Fruit fly (Drosophila melanogaster) whole organism, prepupa: ENCODE data around the gene Gycalpha99B.

Experiments used
- CG10669 ChIP-seq: fragments of 200-800 bp; sonication (Bioruptor generic); optimal IDR thresholded peaks from 3 replicates; lab custom pipeline; 2018; ENCODE audit warnings: missing biosample characterization, mild to moderate bottlenecking, missing genetic modification characterization, moderate library complexity
- CG11294 ChIP-seq: fragments of 200-800 bp; sonication (Bioruptor generic); IDR thresholded peaks from 2 replicates; pipeline ENCODE4 v1.3.6; 2022; ENCODE audit warnings: missing biosample characterization, missing genetic modification characterization
- CG11762 ChIP-seq: fragments of 200-800 bp; sonication (Bioruptor generic); optimal IDR thresholded peaks from 3 replicates; lab custom pipeline; 2016; ENCODE audit warnings: missing biosample characterization, missing genetic modification characterization; ENCODE audit not compliant: insufficient read depth
- CG11902 ChIP-seq: fragments of 200-800 bp; sonication (Bioruptor generic); optimal IDR thresholded peaks from 3 replicates; lab custom pipeline; 2016; ENCODE audit warnings: missing biosample characterization, missing genetic modification characterization
- CG15336 ChIP-seq: fragments of 200-800 bp; sonication (Bioruptor generic); IDR thresholded peaks from 2 replicates; pipeline ENCODE4 v1.3.6; 2022; ENCODE audit warnings: missing biosample characterization, missing genetic modification characterization
- CG1621 ChIP-seq: fragments of 200-800 bp; sonication (Bioruptor generic); optimal IDR thresholded peaks from 3 replicates; lab custom pipeline; 2018; ENCODE audit warnings: missing biosample characterization, mild to moderate bottlenecking, missing genetic modification characterization
- CG16779 ChIP-seq: fragments of 200-800 bp; sonication (Bioruptor generic); optimal IDR thresholded peaks from 3 replicates; lab custom pipeline; 2017; ENCODE audit warnings: missing biosample characterization, mild to moderate bottlenecking, missing genetic modification characterization
- CG3032 ChIP-seq: fragments of 200-800 bp; optimal IDR thresholded peaks from 2 replicates; lab custom pipeline; 2019; ENCODE audit warnings: missing biosample characterization, mild to moderate bottlenecking, missing genetic modification characterization, moderate library complexity
- CG32006 ChIP-seq: fragments of 200-800 bp; sonication (Bioruptor generic); optimal IDR thresholded peaks from 3 replicates; lab custom pipeline; 2017; ENCODE audit warnings: missing biosample characterization, mild to moderate bottlenecking, missing genetic modification characterization
- CG4318 ChIP-seq: fragments of 200-800 bp; sonication (Bioruptor generic); optimal IDR thresholded peaks from 3 replicates; lab custom pipeline; 2017; ENCODE audit warnings: missing biosample characterization, mild to moderate bottlenecking, missing genetic modification characterization
- CG6163 ChIP-seq: fragments of 200-800 bp; sonication (Bioruptor generic); IDR thresholded peaks from 3 replicates; pipeline ENCODE4 v1.3.6; 2022; ENCODE audit warnings: missing biosample characterization, missing genetic modification characterization
- CG6276 ChIP-seq: fragments of 200-800 bp; sonication (Bioruptor generic); optimal IDR thresholded peaks from 2 replicates; lab custom pipeline; 2017; ENCODE audit warnings: missing biosample characterization, mild to moderate bottlenecking, missing genetic modification characterization
- CG6792 ChIP-seq: fragments of 200-800 bp; sonication (Bioruptor generic); optimal IDR thresholded peaks from 3 replicates; lab custom pipeline; 2016; ENCODE audit warnings: missing biosample characterization, missing genetic modification characterization
- CG6854 ChIP-seq: fragments of 200-800 bp; sonication (Bioruptor generic); optimal IDR thresholded peaks from 2 replicates; lab custom pipeline; 2017; ENCODE audit warnings: missing biosample characterization, mild to moderate bottlenecking, missing genetic modification characterization
- CG8119 ChIP-seq: fragments of 200-800 bp; sonication (Bioruptor generic); IDR thresholded peaks from 3 replicates; pipeline ENCODE4 v1.3.6; 2022; ENCODE audit warnings: missing biosample characterization, missing genetic modification characterization
- CG8632 ChIP-seq: fragments of 200-800 bp; sonication (Bioruptor generic); optimal IDR thresholded peaks from 3 replicates; lab custom pipeline; 2016; ENCODE audit warnings: missing biosample characterization, missing genetic modification characterization
- Eip75B ChIP-seq: fragments of 200-800 bp; sonication (Bioruptor generic); optimal IDR thresholded peaks from 3 replicates; lab custom pipeline; 2016; ENCODE audit warnings: missing biosample characterization, missing genetic modification characterization
- Eip78C ChIP-seq: fragments of 200-800 bp; sonication (Bioruptor generic); peaks from one replicate; lab custom pipeline; 2016; ENCODE audit warnings: missing biosample characterization, missing genetic modification characterization
- Eip93F ChIP-seq: fragments of 200-800 bp; sonication (Bioruptor generic); optimal IDR thresholded peaks from 2 replicates; lab custom pipeline; 2016; ENCODE audit warnings: missing biosample characterization, mild to moderate bottlenecking, missing genetic modification characterization
- Hr38 ChIP-seq: sonication (Bioruptor generic); optimal IDR thresholded peaks from 2 replicates; lab custom pipeline; 2016; ENCODE audit warnings: missing biosample characterization, missing genetic modification characterization
- Hr39 ChIP-seq: fragments of 200-800 bp; sonication (Bioruptor generic); optimal IDR thresholded peaks from 2 replicates; lab custom pipeline; 2016; ENCODE audit warnings: missing biosample characterization, missing genetic modification characterization
- Hr4 ChIP-seq: fragments of 200-800 bp; sonication (Bioruptor generic); optimal IDR thresholded peaks from 3 replicates; lab custom pipeline; 2016; ENCODE audit warnings: missing biosample characterization, missing genetic modification characterization
- OdsH ChIP-seq: fragments of 200-800 bp; sonication (Bioruptor generic); optimal IDR thresholded peaks from 3 replicates; lab custom pipeline; 2016; ENCODE audit warnings: missing biosample characterization, missing genetic modification characterization
- Sox15 ChIP-seq: fragments of 200-800 bp; sonication (Bioruptor generic); optimal IDR thresholded peaks from 3 replicates; lab custom pipeline; 2016; ENCODE audit warnings: missing biosample characterization, missing genetic modification characterization
- achi ChIP-seq: fragments of 200-800 bp; sonication (Bioruptor generic); optimal IDR thresholded peaks from 3 replicates; lab custom pipeline; 2016; ENCODE audit warnings: missing biosample characterization, missing genetic modification characterization
- cyc ChIP-seq: fragments of 200-800 bp; sonication (Bioruptor generic); optimal IDR thresholded peaks from 3 replicates; lab custom pipeline; 2016; ENCODE audit warnings: missing biosample characterization, missing genetic modification characterization
- dsx ChIP-seq: fragments of 200-800 bp; optimal IDR thresholded peaks from 3 replicates; lab custom pipeline; 2019; ENCODE audit warnings: missing biosample characterization, mild to moderate bottlenecking, missing genetic modification characterization, moderate library complexity; ENCODE audit not compliant: poor library complexity, severe bottlenecking
- eg ChIP-seq: fragments of 200-800 bp; sonication (Bioruptor generic); IDR thresholded peaks from 3 replicates; pipeline ENCODE4 v1.3.6; 2022; ENCODE audit warnings: missing biosample characterization, missing genetic modification characterization
- esn ChIP-seq: fragments of 200-800 bp; sonication (Bioruptor generic); optimal IDR thresholded peaks from 2 replicates; lab custom pipeline; 2016; ENCODE audit warnings: missing biosample characterization, mild to moderate bottlenecking, missing genetic modification characterization, moderate library complexity
- fd59A ChIP-seq: fragments of 200-800 bp; sonication (Bioruptor generic); optimal IDR thresholded peaks from 2 replicates; lab custom pipeline; 2017; ENCODE audit warnings: missing biosample characterization, mild to moderate bottlenecking, missing genetic modification characterization, missing genetic modification reagents
- fd85E ChIP-seq: fragments of 200-800 bp; sonication (Bioruptor generic); optimal IDR thresholded peaks from 3 replicates; lab custom pipeline; 2016; ENCODE audit warnings: missing biosample characterization, missing genetic modification characterization
- fkh ChIP-seq: fragments of 200-800 bp; sonication (Bioruptor generic); optimal IDR thresholded peaks from 3 replicates; lab custom pipeline; 2017; ENCODE audit warnings: missing biosample characterization, mild to moderate bottlenecking, missing genetic modification characterization, moderate library complexity
- lz ChIP-seq: fragments of 200-800 bp; sonication (Bioruptor generic); optimal IDR thresholded peaks from 3 replicates; lab custom pipeline; 2016; ENCODE audit warnings: missing biosample characterization, missing genetic modification characterization
- net ChIP-seq: fragments of 200-800 bp; sonication (Bioruptor generic); optimal IDR thresholded peaks from 3 replicates; lab custom pipeline; 2016; ENCODE audit warnings: missing biosample characterization, missing genetic modification characterization
- salr ChIP-seq, 2 experiments: fragments of 200-800 bp; sonication (Bioruptor generic); optimal IDR thresholded peaks; 3 replicates each; lab custom pipeline; 2016 to 2018; ENCODE audit warnings: missing biosample characterization in 2 of 2, missing genetic modification characterization in 2 of 2, mild to moderate bottlenecking in 1 of 2
- ss ChIP-seq, 2 experiments: fragments of 200-800 bp; sonication (Bioruptor generic); optimal IDR thresholded peaks; 2 replicates in 1 of 2; 3 replicates in 1 of 2; lab custom pipeline; 2017 to 2018; ENCODE audit warnings: mild to moderate bottlenecking in 2 of 2, missing biosample characterization in 2 of 2, missing genetic modification characterization in 2 of 2, moderate library complexity in 1 of 2
- svp ChIP-seq: fragments of 200-800 bp; sonication (Bioruptor generic); peaks from one replicate; lab custom pipeline; 2016; ENCODE audit warnings: missing biosample characterization, missing genetic modification characterization
- vri ChIP-seq: fragments of 200-800 bp; sonication (Bioruptor generic); optimal IDR thresholded peaks from 3 replicates; lab custom pipeline; 2016; ENCODE audit warnings: missing biosample characterization, mild to moderate bottlenecking, missing genetic modification characterization

Gene Gycalpha99B

DNA sequence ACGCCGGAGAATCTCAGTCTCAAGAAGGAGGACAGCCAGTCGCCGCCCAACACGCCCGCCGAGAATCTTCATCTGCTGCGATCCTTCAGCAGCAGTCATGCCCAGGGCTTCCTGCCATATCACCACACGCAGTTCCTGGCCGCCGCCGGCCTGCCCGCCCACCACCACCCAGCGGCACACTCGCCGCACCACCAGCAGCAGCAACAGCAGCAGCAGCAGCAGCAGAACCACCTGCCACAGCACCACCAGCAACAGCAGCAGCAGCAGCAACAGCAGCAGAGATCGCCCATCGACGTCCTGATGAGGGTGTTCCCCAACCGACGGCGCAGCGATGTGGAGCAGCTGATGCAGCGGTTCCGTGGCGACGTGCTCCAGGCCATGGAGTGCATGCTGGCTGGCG lies 13.4 kb downstream of the Gycalpha99B start:
- TF ChIP-seq ss (GFP tag; optimal IDR thresholded peaks at IDR 0.05; lab: Kevin White, UChicago) (no peak), Eip93F (GFP tag; lab: Kevin White, UChicago) (no peak), CG11294 (no peak), CG3032 (tag; lab: Kevin White, UChicago) (no peak), dsx (GFP tag; lab: Kevin White, UChicago) (no peak), CG1621 (tag; lab: Kevin White, UChicago) (no peak), vri (no peak), esn (GFP tag; lab: Kevin White, UChicago) (no peak), CG4318 (no peak), svp (GFP tag; lab: Kevin White, UChicago) (no peak), Sox15 (GFP tag; lab: Kevin White, UChicago) (no peak), CG11762 (GFP tag; lab: Kevin White, UChicago) (no peak), CG11902 (GFP tag; lab: Kevin White, UChicago) (no peak), achi (GFP tag; lab: Kevin White, UChicago) (no peak), Eip78C (GFP tag; lab: Kevin White, UChicago) (no peak), CG10669 (GFP tag; lab: Kevin White, UChicago) (no peak), CG6276 (GFP tag; lab: Kevin White, UChicago) (no peak)

DNA sequence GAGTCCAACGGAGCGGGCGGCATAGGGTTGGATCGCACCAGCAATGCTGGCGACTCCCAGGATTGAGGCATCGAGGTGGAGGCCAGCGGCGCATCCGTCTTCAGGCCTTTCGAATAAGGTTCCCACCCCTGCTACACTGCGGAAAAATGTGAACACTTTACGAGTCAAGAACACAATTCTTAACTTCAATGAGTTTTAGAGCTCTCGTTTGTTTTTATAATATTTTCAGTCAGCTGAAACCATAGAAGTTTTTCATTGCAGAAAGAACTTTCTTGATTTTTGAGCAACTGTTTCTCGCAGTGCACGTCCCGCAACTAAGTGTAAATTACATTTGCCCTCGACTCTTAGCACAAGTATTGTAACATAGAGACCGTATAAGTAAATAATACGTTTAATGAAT lies 14.1 kb downstream of the Gycalpha99B start:
- TF ChIP-seq Hr39, result peak; percentile 8
- TF ChIP-seq CG6792, result no peak

DNA sequence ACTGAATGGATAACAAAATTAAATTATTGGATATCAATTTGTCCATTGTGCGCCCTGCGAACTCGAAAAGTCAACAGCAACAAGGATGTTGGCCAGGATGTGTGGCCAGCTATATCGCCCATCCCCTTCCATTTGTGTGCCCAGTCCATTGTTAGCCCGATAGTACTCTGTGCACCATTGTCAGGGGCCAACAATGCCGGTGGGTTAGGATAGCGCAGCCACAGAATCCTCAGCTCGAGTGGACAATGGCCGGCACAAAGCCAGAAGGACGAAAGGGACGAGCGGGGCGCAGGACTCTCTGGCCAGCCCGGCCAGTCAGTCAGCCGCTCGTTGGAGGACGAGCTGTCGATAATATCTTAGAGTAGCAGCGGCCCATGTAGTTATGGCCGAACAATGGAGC lies 15.5 kb downstream of the Gycalpha99B start:
- TF ChIP-seq CG10669 (GFP tag; lab: Kevin White, UChicago) (no peak), cyc (GFP tag; lab: Kevin White, UChicago) (no peak), CG16779 (tag; lab: Kevin White, UChicago) (no peak), salr (GFP tag; optimal IDR thresholded peaks at IDR 0.05; lab: Kevin White, UChicago) (no peak), achi (GFP tag; lab: Kevin White, UChicago) (no peak), CG11294 (no peak), lz (GFP tag; lab: Kevin White, UChicago) (no peak), vri (no peak), fd85E (GFP tag; lab: Kevin White, UChicago) (no peak), OdsH (GFP tag; lab: Kevin White, UChicago) (no peak), CG8632 (GFP tag; lab: Kevin White, UChicago) (no peak), CG6854 (no peak), Eip78C (GFP tag; lab: Kevin White, UChicago) (no peak), Hr38 (GFP tag; lab: Kevin White, UChicago) (no peak), CG15336 (GFP tag; lab: Robert Waterston, UW) (no peak), dsx (GFP tag; lab: Kevin White, UChicago) (no peak), CG8119 (no peak)

DNA sequence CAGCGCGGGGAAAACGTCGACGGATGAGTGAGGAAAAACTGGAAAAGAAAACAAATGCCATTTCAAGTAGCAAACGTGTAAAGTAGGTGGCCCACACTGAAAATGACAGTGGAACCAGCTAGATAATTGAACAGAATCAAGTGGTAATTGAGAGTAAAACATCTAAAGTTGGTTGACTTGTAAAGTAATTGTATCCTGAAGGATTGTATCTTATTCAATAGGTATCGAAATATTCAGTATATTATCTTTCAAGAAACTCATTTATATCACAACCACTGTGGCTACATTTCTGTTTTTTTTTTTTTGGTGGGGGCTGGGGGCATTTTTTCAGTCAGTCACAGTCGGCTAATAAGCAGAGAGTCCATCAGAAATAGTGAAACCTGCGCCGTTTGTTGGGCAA lies 16.9 kb downstream of the Gycalpha99B start:
- TF ChIP-seq Hr38 (GFP tag; lab: Kevin White, UChicago) (no peak), CG11762 (GFP tag; lab: Kevin White, UChicago) (no peak), Eip78C (GFP tag; lab: Kevin White, UChicago) (peak; percentile 15), CG8119 (peak; percentile 42; the same call in 1 of the 3 replicates), Hr4 (GFP tag; lab: Kevin White, UChicago) (peak; percentile 12), CG32006 (GFP tag; lab: Kevin White, UChicago) (peak; percentile 26), net (GFP tag; lab: Kevin White, UChicago) (no peak), CG6163 (no peak), Eip75B (GFP tag; lab: Kevin White, UChicago) (no peak), eg (GFP tag; lab: Robert Waterston, UW) (peak; percentile 68; the same call in 2 of the 3 replicates), CG15336 (GFP tag; lab: Robert Waterston, UW) (peak; percentile 47; the same call in 1 of the 2 replicates), fkh (GFP tag; lab: Kevin White, UChicago) (no peak), ss (GFP tag; optimal IDR thresholded peaks at IDR 0.05; lab: Kevin White, UChicago) (no peak), fd59A (GFP tag; lab: Kevin White, UChicago) (no peak), CG8632 (GFP tag; lab: Kevin White, UChicago) (no peak)
